Fruit fly (Drosophila melanogaster): Measurements from ENCODE around the gene eIF2gamma.

DNA sequence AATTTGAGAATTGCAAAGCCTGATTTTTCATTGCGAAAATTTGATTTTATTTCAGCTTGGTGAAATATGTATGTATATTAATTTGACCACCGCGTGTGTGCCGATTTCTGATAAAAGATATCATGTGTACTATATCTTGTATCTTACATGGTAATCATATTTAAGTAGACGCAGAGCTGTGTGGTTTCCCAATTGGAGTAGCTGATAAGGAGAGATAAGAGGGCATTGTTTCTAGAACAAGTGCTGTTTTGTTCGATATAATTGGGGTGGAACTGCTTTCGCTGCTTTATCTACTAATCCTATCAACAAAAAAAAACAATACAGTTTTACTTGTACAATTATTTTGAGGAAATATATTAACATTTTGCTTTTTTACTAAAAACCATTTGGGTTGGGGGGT is 16.7 kb downstream of the eIF2gamma start:
- TF ChIP-seq pan (optimal IDR thresholded peaks at IDR 0.05) (no peak), EcR (GFP tag; optimal IDR thresholded peaks at IDR 0.05) (no peak), psq (optimal IDR thresholded peaks at IDR 0.05) (no peak)

All from whole organism.